Worm (Caenorhabditis elegans): ENCODE data around the gene mbr-1.

ce11 chrX:10754532-10754931 lies 32.7 kb upstream of the mbr-1 start:
- TF ChIP-seq tbx-11 (GFP tag; IDR thresholded peaks at IDR 0.05) (no peak), hnd-1 (tag; optimal IDR thresholded peaks at IDR 0.05) (no peak), ama-1 (optimal IDR thresholded peaks at IDR 0.05) (no peak), flt-1 (GFP tag; IDR thresholded peaks at IDR 0.05) (no peak)
